Worm (Caenorhabditis elegans) whole organism, L4 larva: Measurements from ENCODE around the gene M163.10.

Source experiments
- D1046.2 ChIP-seq: fragments of 200-800 bp; sonication (Bioruptor generic); IDR thresholded peaks from 2 replicates; pipeline ENCODE4 v1.3.6; 2022; ENCODE audit warnings: missing genetic modification characterization, missing compliant biosample characterization
- F44E2.7 ChIP-seq: fragments of 200-800 bp; sonication (Bioruptor generic); IDR thresholded peaks from 2 replicates; pipeline ENCODE4 v2.1.2; 2022; ENCODE audit warnings: missing genetic modification characterization, missing compliant biosample characterization
- T20F7.1 ChIP-seq: fragments of 200-800 bp; sonication (Bioruptor generic); optimal IDR thresholded peaks from 2 replicates; lab custom pipeline; 2018; ENCODE audit warnings: mild to moderate bottlenecking, missing genetic modification characterization, missing compliant biosample characterization
- T26A8.4 ChIP-seq: fragments of 200-800 bp; sonication (Bioruptor generic); IDR thresholded peaks from 2 replicates; pipeline ENCODE4 v1.3.6; 2022; ENCODE audit warnings: missing genetic modification characterization, missing compliant biosample characterization
- Y75B8A.6 ChIP-seq: fragments of 200-800 bp; sonication (Bioruptor generic); IDR thresholded peaks from 2 replicates; pipeline ENCODE4 v1.3.6; 2022; ENCODE audit warnings: missing genetic modification reagents, missing genetic modification characterization, missing compliant biosample characterization
- ceh-20 ChIP-seq: fragments of 200-800 bp; sonication (Bioruptor generic); IDR thresholded peaks from 2 replicates; pipeline ENCODE4 v1.3.6; 2022; ENCODE audit warnings: missing genetic modification reagents, missing genetic modification characterization, missing compliant biosample characterization
- ceh-28 ChIP-seq: fragments of 150-350 bp; optimal IDR thresholded peaks from 2 replicates; lab custom pipeline; 2014; ENCODE audit warnings: missing biosample characterization, missing genetic modification reagents, missing genetic modification characterization
- ceh-44 ChIP-seq: fragments of 200-800 bp; sonication (Bioruptor generic); IDR thresholded peaks from 2 replicates; pipeline ENCODE4 v1.3.6; 2022; ENCODE audit warnings: missing genetic modification reagents, missing genetic modification characterization, missing compliant biosample characterization
- ceh-82 ChIP-seq: sonication (generic microtip); optimal IDR thresholded peaks from 2 replicates; lab custom pipeline; 2017; ENCODE audit warnings: missing biosample characterization, missing genetic modification characterization
- ces-1 ChIP-seq: fragments of 150-350 bp; sonication (generic microtip); optimal IDR thresholded peaks from 4 replicates; lab custom pipeline; 2014; ENCODE audit warnings: missing biosample characterization, missing genetic modification reagents, missing genetic modification characterization
- ctbp-1 ChIP-seq: fragments of 200-800 bp; sonication (Bioruptor generic); IDR thresholded peaks from 2 replicates; pipeline ENCODE4 v1.3.6; 2022; ENCODE audit warnings: missing genetic modification reagents, missing genetic modification characterization, missing compliant biosample characterization
- daf-12 ChIP-seq: fragments of 150-350 bp; optimal IDR thresholded peaks from 2 replicates; lab custom pipeline; 2014; ENCODE audit warnings: missing biosample characterization, missing genetic modification reagents, missing genetic modification characterization
- daf-16 ChIP-seq, 3 experiments: sonication (generic microtip); optimal IDR thresholded peaks; 2 replicates each; lab custom pipeline; 2016 to 2017; ENCODE audit warnings: missing genetic modification characterization in 3 of 3, missing genetic modification reagents in 3 of 3, mild to moderate bottlenecking in 2 of 3, missing compliant biosample characterization in 2 of 3, missing biosample characterization in 1 of 3, moderate library complexity in 1 of 3
- dmd-6 ChIP-seq: fragments of 200-800 bp; sonication (Bioruptor generic); IDR thresholded peaks from 2 replicates; pipeline ENCODE4 v1.3.6; 2022; ENCODE audit warnings: missing genetic modification reagents, missing genetic modification characterization, missing compliant biosample characterization
- dmd-8 ChIP-seq: fragments of 200-800 bp; sonication (Bioruptor generic); IDR thresholded peaks from 2 replicates; pipeline ENCODE4 v1.3.6; 2022; ENCODE audit warnings: missing genetic modification characterization, missing compliant biosample characterization
- dpl-1 ChIP-seq: fragments of 150-350 bp; optimal IDR thresholded peaks from 2 replicates; lab custom pipeline; 2014; ENCODE audit warnings: missing biosample characterization, missing genetic modification reagents, missing genetic modification characterization
- dve-1 ChIP-seq: sonication (generic microtip); optimal IDR thresholded peaks from 2 replicates; lab custom pipeline; 2017; ENCODE audit warnings: antibody characterized with exemption, mild to moderate bottlenecking, missing genetic modification characterization, missing compliant biosample characterization; ENCODE audit not compliant: insufficient read depth
- egl-43 ChIP-seq: fragments of 200-800 bp; sonication (Bioruptor generic); IDR thresholded peaks from 2 replicates; pipeline ENCODE4 v1.3.6; 2022; ENCODE audit warnings: missing genetic modification reagents, missing genetic modification characterization, missing compliant biosample characterization
- fos-1 ChIP-seq: fragments of 150-350 bp; optimal IDR thresholded peaks from 2 replicates; lab custom pipeline; 2014; ENCODE audit warnings: missing biosample characterization, missing genetic modification characterization
- hif-1 ChIP-seq, 2 experiments: sonication (generic microtip); optimal IDR thresholded peaks; 2 replicates each; lab custom pipeline; 2016 to 2017; ENCODE audit warnings: missing compliant biosample characterization in 2 of 2, missing genetic modification characterization in 2 of 2, missing genetic modification reagents in 2 of 2, missing genotype in 2 of 2, mild to moderate bottlenecking in 1 of 2
- hlh-11 ChIP-seq: fragments of 200-800 bp; sonication (Bioruptor generic); optimal IDR thresholded peaks from 2 replicates; lab custom pipeline; 2018; ENCODE audit warnings: mild to moderate bottlenecking, missing genetic modification characterization, missing compliant biosample characterization
- hlh-30 ChIP-seq: sonication (generic microtip); optimal IDR thresholded peaks from 2 replicates; lab custom pipeline; 2017; ENCODE audit warnings: antibody characterized with exemption, mild to moderate bottlenecking, missing genetic modification characterization, missing compliant biosample characterization; ENCODE audit not compliant: insufficient read depth
- lin-1 ChIP-seq: fragments of 200-800 bp; sonication (Bioruptor generic); IDR thresholded peaks from 2 replicates; pipeline ENCODE4 v1.3.6; 2022; ENCODE audit warnings: missing genetic modification reagents, missing genetic modification characterization, missing compliant biosample characterization
- lin-15B ChIP-seq: fragments of 150-350 bp; sonication (generic microtip); optimal IDR thresholded peaks from 3 replicates; lab custom pipeline; 2014; ENCODE audit warnings: missing biosample characterization, missing genetic modification characterization
- lin-38 ChIP-seq: fragments of 200-800 bp; sonication (Bioruptor generic); IDR thresholded peaks from 2 replicates; pipeline ENCODE4 v1.3.6; 2022; ENCODE audit warnings: missing genetic modification reagents, missing genetic modification characterization, missing compliant biosample characterization
- madf-9 ChIP-seq: fragments of 200-800 bp; sonication (Bioruptor generic); conservative IDR thresholded peaks from 2 replicates; pipeline ENCODE4 v1.3.6; 2022; ENCODE audit warnings: missing genetic modification reagents, missing genetic modification characterization, missing compliant biosample characterization
- mdl-1 ChIP-seq, 2 experiments: fragments of 150-350 bp in 1 of 2; sonication (generic microtip) in 1 of 2; optimal IDR thresholded peaks; 2 replicates each; lab custom pipeline; 2014 to 2017; ENCODE audit warnings: missing biosample characterization in 2 of 2, missing genetic modification characterization in 2 of 2
- mep-1 ChIP-seq: fragments of 150-350 bp; sonication (generic microtip); optimal IDR thresholded peaks from 3 replicates; lab custom pipeline; 2014; ENCODE audit warnings: missing biosample characterization, missing genetic modification characterization
- mes-2 ChIP-seq: sonication (generic microtip); optimal IDR thresholded peaks from 2 replicates; lab custom pipeline; 2016; ENCODE audit warnings: missing genotype, mild to moderate bottlenecking, missing genetic modification characterization, missing compliant biosample characterization; ENCODE audit not compliant: poor library complexity, severe bottlenecking
- nhr-102 ChIP-seq: sonication (generic microtip); optimal IDR thresholded peaks from 2 replicates; lab custom pipeline; 2016; ENCODE audit warnings: mild to moderate bottlenecking, missing genetic modification characterization, moderate library complexity, missing compliant biosample characterization
- nhr-28 ChIP-seq: fragments of 150-350 bp; optimal IDR thresholded peaks from 2 replicates; lab custom pipeline; 2014; ENCODE audit warnings: missing biosample characterization, missing genetic modification characterization
- nhr-41 ChIP-seq: fragments of 200-800 bp; sonication (Bioruptor generic); IDR thresholded peaks from 2 replicates; pipeline ENCODE4 v1.3.6; 2022; ENCODE audit warnings: missing genetic modification reagents, missing genetic modification characterization, missing compliant biosample characterization
- nhr-42 ChIP-seq: fragments of 200-800 bp; sonication (Bioruptor generic); IDR thresholded peaks from 2 replicates; pipeline ENCODE4 v1.3.6; 2022; ENCODE audit warnings: missing genetic modification characterization, missing compliant biosample characterization
- nhr-48 ChIP-seq: sonication (generic microtip); optimal IDR thresholded peaks from 2 replicates; lab custom pipeline; 2016; ENCODE audit warnings: mild to moderate bottlenecking, missing genetic modification characterization, missing compliant biosample characterization
- nhr-6 ChIP-seq: fragments of 150-350 bp; optimal IDR thresholded peaks from 2 replicates; lab custom pipeline; 2014; ENCODE audit warnings: missing biosample characterization, missing genetic modification characterization
- nhr-77 ChIP-seq: fragments of 150-350 bp; optimal IDR thresholded peaks from 2 replicates; lab custom pipeline; 2014; ENCODE audit warnings: missing biosample characterization, missing genetic modification characterization
- pha-4 ChIP-seq, 2 experiments: fragments of 150-350 bp in 1 of 2; fragments of 200-800 bp in 1 of 2; sonication (Bioruptor generic) in 1 of 2; IDR thresholded peaks in 1 of 2; optimal IDR thresholded peaks in 1 of 2; 2 replicates each; pipeline versions ENCODE4 v1.3.6 to Lab custom; 2014 to 2022; ENCODE audit warnings: missing genetic modification characterization in 2 of 2, missing genetic modification reagents in 2 of 2, missing biosample characterization in 1 of 2, missing compliant biosample characterization in 1 of 2
- php-3 ChIP-seq: fragments of 200-800 bp; sonication (Bioruptor generic); IDR thresholded peaks from 2 replicates; pipeline ENCODE4 v1.3.6; 2022; ENCODE audit warnings: missing genetic modification reagents, missing genetic modification characterization, missing compliant biosample characterization
- rbr-2 ChIP-seq: sonication (generic microtip); optimal IDR thresholded peaks from 2 replicates; lab custom pipeline; 2016; ENCODE audit warnings: missing genotype, missing genetic modification characterization, missing compliant biosample characterization
- saeg-2 ChIP-seq: fragments of 200-800 bp; sonication (Bioruptor generic); IDR thresholded peaks from 2 replicates; pipeline ENCODE4 v1.3.6; 2022; ENCODE audit warnings: missing genetic modification reagents, missing genetic modification characterization, missing compliant biosample characterization
- tag-97 ChIP-seq: fragments of 200-800 bp; sonication (Bioruptor generic); IDR thresholded peaks from 2 replicates; pipeline ENCODE4 v1.3.6; 2022; ENCODE audit warnings: missing genetic modification characterization, missing compliant biosample characterization
- unc-130 ChIP-seq: sonication (generic microtip); optimal IDR thresholded peaks from 2 replicates; lab custom pipeline; 2016; ENCODE audit warnings: missing genetic modification reagents, missing genetic modification characterization, missing compliant biosample characterization
- unc-62 ChIP-seq, 3 experiments: fragments of 150-350 bp in 1 of 3; sonication (generic microtip); optimal IDR thresholded peaks in 2 of 3; peaks in 1 of 3; 1 replicate in 1 of 3; 2 replicates in 2 of 3; lab custom pipeline; 2014 to 2017; ENCODE audit warnings: missing biosample characterization in 3 of 3, missing genetic modification characterization in 3 of 3, missing genetic modification reagents in 3 of 3, missing genotype in 1 of 3
- ztf-11 ChIP-seq: fragments of 150-350 bp; optimal IDR thresholded peaks from 2 replicates; lab custom pipeline; 2014; ENCODE audit warnings: missing biosample characterization, missing genetic modification characterization
- ztf-7 ChIP-seq: fragments of 150-350 bp; optimal IDR thresholded peaks from 2 replicates; lab custom pipeline; 2014; ENCODE audit warnings: missing biosample characterization, missing genetic modification characterization

The M163.10 gene

ce11 chrX:14499830-14500409 is 29.1 kb downstream of the M163.10 start (continued):
- no peak for TF ChIP-seq D1046.2 (GFP tag; lab: Robert Waterston, UW)
- no peak for TF ChIP-seq mes-2 (tag; lab: Kevin White, UChicago)
- TF ChIP-seq, all 104 proteins: peak for 12

DNA sequence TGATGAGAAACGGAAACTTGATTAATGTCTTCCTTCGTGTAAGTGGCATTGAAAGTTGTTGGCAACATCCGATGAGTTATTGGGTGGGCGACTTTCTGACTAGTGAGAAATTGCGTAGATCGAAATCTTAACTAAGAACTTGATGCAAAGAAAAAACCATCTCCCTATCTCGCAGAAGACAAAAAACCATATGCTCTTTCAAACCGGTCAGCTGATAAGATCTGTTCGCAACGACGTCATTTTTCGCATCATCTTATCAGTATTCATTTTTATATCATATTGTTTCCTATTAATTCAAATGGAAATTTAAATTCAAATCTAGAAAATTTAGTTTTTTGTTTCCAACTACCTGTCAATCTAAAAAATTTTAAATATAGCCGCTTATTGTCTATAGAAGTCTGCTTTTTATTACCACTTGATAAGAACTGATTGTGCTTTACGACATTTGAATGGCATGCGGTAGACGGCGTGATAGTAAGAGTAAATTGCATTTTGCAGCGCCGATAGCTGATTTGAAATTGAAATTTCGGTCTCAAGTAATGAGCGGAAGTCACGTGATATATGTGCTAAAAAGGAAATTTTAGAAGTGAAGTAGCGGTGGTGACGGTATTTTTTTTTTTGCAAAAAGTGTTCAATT is 29.8 kb downstream of the M163.10 start:
- TF ChIP-seq hlh-30 (tag; lab: Kevin White, UChicago) = peak; percentile 24
- peak; percentile 86 for TF ChIP-seq lin-1 (GFP tag; lab: Robert Waterston, UW)
- TF ChIP-seq tag-97 (GFP tag; lab: Robert Waterston, UW) = no peak
- TF ChIP-seq ctbp-1 = no peak
- peak; percentile 79 for TF ChIP-seq nhr-77 (tag; lab: Kevin White, UChicago)
- no peak for TF ChIP-seq nhr-42 (GFP tag; lab: Robert Waterston, UW)
- TF ChIP-seq egl-43 (GFP tag; lab: Robert Waterston, UW) = no peak
- TF ChIP-seq mdl-1 (tag; optimal IDR thresholded peaks at IDR 0.05; lab: Kevin White, UChicago) = peak in 1 of 2 experiments; percentile 62
- no peak for TF ChIP-seq ceh-44 (GFP tag; lab: Robert Waterston, UW)
- peak; percentile 72 for TF ChIP-seq pha-4 (GFP tag; IDR thresholded peaks at IDR 0.05; lab: Robert Waterston, UW)
- no peak for TF ChIP-seq pha-4 (tag; optimal IDR thresholded peaks at IDR 0.05; lab: Kevin White, UChicago)
- TF ChIP-seq dmd-8 (GFP tag; lab: Robert Waterston, UW) = no peak
- TF ChIP-seq ceh-28 (tag; lab: Kevin White, UChicago) = no peak
- TF ChIP-seq ztf-7 (tag; lab: Kevin White, UChicago) = peak; percentile 2
- TF ChIP-seq T20F7.1 (GFP tag; lab: Kevin White, UChicago) = peak; percentile 54
- TF ChIP-seq hlh-11 (tag; lab: Kevin White, UChicago) = peak; percentile 94
- no peak for TF ChIP-seq T26A8.4
- TF ChIP-seq dmd-6 (GFP tag; lab: Robert Waterston, UW) = peak; percentile 99
- no peak for TF ChIP-seq mep-1 (tag; lab: Kevin White, UChicago)
- TF ChIP-seq ztf-11 (tag; lab: Kevin White, UChicago) = no peak
- no peak for TF ChIP-seq nhr-6 (tag; lab: Kevin White, UChicago)
- TF ChIP-seq rbr-2 = no peak
- no peak for TF ChIP-seq unc-130 (GFP tag; lab: Kevin White, UChicago)
- TF ChIP-seq madf-9 = no peak
- peak; percentile 38 to 47 for TF ChIP-seq unc-62 (GFP tag; optimal IDR thresholded peaks at IDR 0.05 in 1 of 2; lab: Kevin White, UChicago)
- TF ChIP-seq unc-62 (tag; optimal IDR thresholded peaks at IDR 0.05; lab: Kevin White, UChicago) = no peak
- 0 out of 2 replicates have a peak, but pooled peaks have one; percentile 9 for TF ChIP-seq ceh-20 (GFP tag; lab: Robert Waterston, UW)
- peak; percentile 94 for TF ChIP-seq nhr-102 (tag; lab: Kevin White, UChicago)
- TF ChIP-seq php-3 = peak; percentile 99
- no peak for TF ChIP-seq ces-1 (GFP tag; lab: Kevin White, UChicago)
- no peak for TF ChIP-seq F44E2.7 (GFP tag; lab: Robert Waterston, UW)
- no peak for TF ChIP-seq nhr-41 (GFP tag; lab: Robert Waterston, UW)
- TF ChIP-seq dve-1 (tag; lab: Kevin White, UChicago) = peak; percentile 95
- no peak for TF ChIP-seq ceh-82 (tag; lab: Kevin White, UChicago)
- peak; percentile 88 for TF ChIP-seq saeg-2 (GFP tag; lab: Robert Waterston, UW)
- peak in 1 of 2 experiments; percentile 93 for TF ChIP-seq daf-16 (GFP tag; optimal IDR thresholded peaks at IDR 0.05; lab: Kevin White, UChicago)
- peak; percentile 65 for TF ChIP-seq daf-16 (tag; optimal IDR thresholded peaks at IDR 0.05; lab: Kevin White, UChicago)
- TF ChIP-seq daf-12 = no peak
- TF ChIP-seq nhr-48 = peak; percentile 91
- TF ChIP-seq lin-15B (tag; lab: Kevin White, UChicago) = no peak
- TF ChIP-seq fos-1 (tag; lab: Kevin White, UChicago) = no peak
- peak; percentile 65 for TF ChIP-seq nhr-28 (tag; lab: Kevin White, UChicago)
- no peak for TF ChIP-seq dpl-1 (GFP tag; lab: Kevin White, UChicago)
- peak; percentile 51; the same call in 1 of the 2 replicates for TF ChIP-seq Y75B8A.6
- TF ChIP-seq lin-38 = peak; percentile 34; the same call in 1 of the 2 replicates
- TF ChIP-seq hif-1 (tag; optimal IDR thresholded peaks at IDR 0.05; lab: Kevin White, UChicago) = peak in 1 of 2 experiments; percentile 24
